Worm (Caenorhabditis elegans) whole organism, midembryonic: ENCODE measurements around the gene F09G2.8.

Experiments used
- T22C8.4 ChIP-seq: fragments of 200-800 bp; sonication (Bioruptor generic); IDR thresholded peaks from 2 replicates; pipeline ENCODE4 v1.3.6; 2022; ENCODE audit warnings: missing genetic modification characterization, missing compliant biosample characterization
- cog-1 ChIP-seq: sonication (generic microtip); optimal IDR thresholded peaks from 2 replicates; lab custom pipeline; 2016; ENCODE audit warnings: missing genetic modification characterization, missing compliant biosample characterization
- flt-1 ChIP-seq: fragments of 200-800 bp; sonication (Bioruptor generic); IDR thresholded peaks from 2 replicates; pipeline ENCODE4 v1.3.6; 2022; ENCODE audit warnings: missing genetic modification characterization, missing compliant biosample characterization
- klf-2 ChIP-seq: fragments of 200-800 bp; sonication (Bioruptor generic); conservative IDR thresholded peaks from 2 replicates; pipeline ENCODE4 v1.3.6; 2022; ENCODE audit warnings: missing genetic modification reagents, missing genetic modification characterization, missing compliant biosample characterization
- med-1 ChIP-seq: sonication (generic microtip); optimal IDR thresholded peaks from 2 replicates; lab custom pipeline; 2017; ENCODE audit warnings: missing genetic modification characterization, mild to moderate bottlenecking, missing compliant biosample characterization, antibody characterized with exemption, missing genetic modification reagents; ENCODE audit not compliant: insufficient read depth
- ref-1 ChIP-seq: fragments of 200-800 bp; sonication (Bioruptor generic); conservative IDR thresholded peaks from 2 replicates; pipeline ENCODE4 v1.3.6; 2022; ENCODE audit warnings: missing genetic modification reagents, missing genetic modification characterization, missing compliant biosample characterization
- tab-1 ChIP-seq: fragments of 200-800 bp; sonication (Bioruptor generic); IDR thresholded peaks from 2 replicates; pipeline ENCODE4 v1.3.6; 2022; ENCODE audit warnings: missing genetic modification characterization, missing compliant biosample characterization
- ztf-23 ChIP-seq: fragments of 200-800 bp; sonication (Bioruptor generic); IDR thresholded peaks from 2 replicates; pipeline ENCODE4 v1.3.6; 2022; ENCODE audit warnings: missing genetic modification reagents, missing genetic modification characterization, missing compliant biosample characterization
- ztf-29 ChIP-seq: fragments of 200-800 bp; sonication (Bioruptor generic); IDR thresholded peaks from 2 replicates; pipeline ENCODE4 v1.3.6; 2022; ENCODE audit warnings: missing genetic modification reagents, missing genetic modification characterization, missing compliant biosample characterization

F09G2.8 gene

ce11 chrV:7147370-7147769, 46.1 kb downstream of the F09G2.8 start, which contains the start of gene ugt-38:
Gene ugt-38, minus strand, starts transcription at chrV:7147470.
- TF ChIP-seq klf-2 (GFP tag; lab: Robert Waterston, UW) (no peak), med-1 (GFP tag; lab: Kevin White, UChicago) (no peak), tab-1 (GFP tag; lab: Robert Waterston, UW) (no peak), T22C8.4 (no peak), cog-1 (tag; lab: Kevin White, UChicago) (no peak), ztf-23 (no peak)

DNA sequence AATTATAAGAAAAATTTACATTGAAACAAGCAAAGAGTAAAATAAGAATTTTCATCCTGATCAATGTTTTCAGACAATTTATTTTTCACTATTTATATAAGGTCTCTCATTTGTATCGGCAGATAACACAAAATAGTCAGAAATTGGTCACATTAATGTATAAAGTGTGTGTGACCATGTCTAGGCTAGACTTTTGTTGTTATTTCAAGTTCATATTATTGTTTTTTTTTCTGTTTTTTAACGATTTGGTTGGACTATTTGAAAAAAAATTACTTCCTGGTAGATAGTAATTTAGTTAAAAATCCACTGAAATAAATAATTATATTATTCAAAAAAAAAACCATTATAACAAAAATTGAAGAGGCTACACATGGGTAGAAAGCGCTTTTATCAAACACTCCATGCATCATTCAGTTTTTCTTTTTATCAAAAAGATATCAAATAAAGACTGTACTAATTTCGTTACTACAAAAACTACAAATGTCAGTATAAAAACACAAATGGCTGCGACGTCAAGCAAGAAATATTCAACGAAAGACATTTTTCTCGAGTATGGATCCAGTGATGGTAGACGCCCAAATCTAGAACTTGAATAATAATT, 48.1 kb downstream of the F09G2.8 start, which contains the start of gene ugt-37:
TSS of gene ugt-37 (minus strand) at position 69 of the 601 bp plus-strand sequence.
- TF ChIP-seq med-1 (GFP tag; lab: Kevin White, UChicago): no peak
- no peak for TF ChIP-seq klf-2 (GFP tag; lab: Robert Waterston, UW)
- TF ChIP-seq ztf-29: no peak
- no peak for TF ChIP-seq flt-1 (GFP tag; lab: Robert Waterston, UW)
- TF ChIP-seq ref-1: no peak
- no peak for TF ChIP-seq tab-1 (GFP tag; lab: Robert Waterston, UW)
- no peak for TF ChIP-seq cog-1 (tag; lab: Kevin White, UChicago)

DNA sequence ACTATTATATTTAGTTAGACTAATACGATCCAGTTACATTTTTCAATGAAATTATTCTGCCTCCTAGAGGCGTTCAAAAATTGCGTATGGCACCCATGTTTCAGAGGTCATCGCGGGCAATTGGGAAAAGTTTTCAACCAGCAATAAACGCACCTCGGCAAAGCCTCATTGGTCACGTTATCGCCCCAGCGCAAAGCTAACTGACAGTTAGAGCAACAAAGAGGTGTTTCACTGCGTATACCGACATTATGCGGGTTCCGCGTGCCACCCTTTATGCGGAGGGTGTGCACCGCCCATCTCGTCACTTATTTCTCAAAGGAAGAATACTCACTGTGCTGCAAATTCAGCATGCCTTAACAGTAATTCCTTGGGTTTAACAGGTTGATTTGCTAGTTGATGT, 50.8 kb downstream of the F09G2.8 start:
- no peak for TF ChIP-seq flt-1 (GFP tag; lab: Robert Waterston, UW)
- TF ChIP-seq klf-2 (GFP tag; lab: Robert Waterston, UW): no peak
- no peak for TF ChIP-seq T22C8.4
- no peak for TF ChIP-seq ztf-23
- no peak for TF ChIP-seq ztf-29
- TF ChIP-seq tab-1 (GFP tag; lab: Robert Waterston, UW): no peak

DNA sequence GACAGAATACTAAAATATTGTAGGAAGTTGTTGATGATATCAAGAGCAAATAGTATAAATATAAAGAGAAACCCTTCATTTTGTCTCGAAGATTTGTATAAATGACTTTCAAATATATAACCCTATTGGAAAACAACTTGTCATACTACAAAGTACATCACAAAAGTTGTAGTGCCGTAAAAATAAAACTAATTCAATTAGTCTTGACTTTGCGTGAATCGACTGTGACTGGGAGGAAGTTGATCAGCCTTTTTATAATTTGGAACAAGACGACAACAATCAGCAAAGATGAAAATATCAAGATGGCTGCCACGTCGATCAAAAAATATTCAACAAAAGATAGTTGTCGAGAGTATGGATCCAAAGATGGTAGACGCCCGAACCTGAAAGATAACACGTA, 51.6 kb downstream of the F09G2.8 start, which contains the start of gene ugt-40:
TSS of gene ugt-40 (minus strand) at position 101 of the 400 bp plus-strand sequence.
- TF ChIP-seq med-1 (GFP tag; lab: Kevin White, UChicago): no peak
- no peak for TF ChIP-seq klf-2 (GFP tag; lab: Robert Waterston, UW)
- TF ChIP-seq flt-1 (GFP tag; lab: Robert Waterston, UW): no peak
- no peak for TF ChIP-seq T22C8.4
- TF ChIP-seq ztf-29: no peak
- TF ChIP-seq ztf-23: no peak
- TF ChIP-seq cog-1 (tag; lab: Kevin White, UChicago): no peak
- no peak for TF ChIP-seq tab-1 (GFP tag; lab: Robert Waterston, UW)
- TF ChIP-seq ref-1: no peak

- no peak for TF ChIP-seq ztf-23
- no peak for TF ChIP-seq ref-1
- TF ChIP-seq flt-1 (GFP tag; lab: Robert Waterston, UW): no peak
- no peak for TF ChIP-seq T22C8.4
- no peak for TF ChIP-seq klf-2 (GFP tag; lab: Robert Waterston, UW)
- TF ChIP-seq ztf-29: no peak
- TF ChIP-seq med-1 (GFP tag; lab: Kevin White, UChicago): no peak
- no peak for TF ChIP-seq tab-1 (GFP tag; lab: Robert Waterston, UW)
- no peak for TF ChIP-seq cog-1 (tag; lab: Kevin White, UChicago)
Observed at ce11 chrV:7140368-7140767, 53.1 kb downstream of the F09G2.8 start.
